Fruit fly (Drosophila melanogaster): ENCODE measurements around the gene CG14313.

The CG14313 gene

dm6 chr3R:18226043-18226808 lies 34.5 kb upstream of the CG14313 start, which contains the start of the genes CG7168 and Mdh2 (continued):
- TF ChIP-seq BtbVII (GFP tag; optimal IDR thresholded peaks at IDR 0.05) (no peak), CG34224 (GFP tag; IDR thresholded peaks at IDR 0.05; ENCODE audit: partially characterized antibody) (peak; percentile 79), HmgZ (tag; optimal IDR thresholded peaks at IDR 0.05) (peak; percentile 60), CG34376 (GFP tag; optimal IDR thresholded peaks at IDR 0.05) (peak; percentile 12), nmo (GFP tag; optimal IDR thresholded peaks at IDR 0.05) (peak; percentile 47), pros (GFP tag; optimal IDR thresholded peaks at IDR 0.05) (no peak), CG15514 (GFP tag; optimal IDR thresholded peaks at IDR 0.05) (peak; percentile 43), CG9797 (GFP tag; optimal IDR thresholded peaks at IDR 0.05) (peak; percentile 30), run (tag; optimal IDR thresholded peaks at IDR 0.05) (no peak), CG3847 (GFP tag; IDR thresholded peaks at IDR 0.05) (no peak), Sox102F (GFP tag; optimal IDR thresholded peaks at IDR 0.05) (no peak), grau (tag; optimal IDR thresholded peaks at IDR 0.05) (peak; percentile 1), nerfin-1 (tag; optimal IDR thresholded peaks at IDR 0.05) (peak; percentile 18), CG10147 (GFP tag; optimal IDR thresholded peaks at IDR 0.05) (no peak), CG11504 (tag; optimal IDR thresholded peaks at IDR 0.05) (peak; percentile 2), CG30020 (tag; optimal IDR thresholded peaks at IDR 0.05) (peak; percentile 31), sc (optimal IDR thresholded peaks at IDR 0.05) (no peak), sc (GFP tag; optimal IDR thresholded peaks at IDR 0.05) (no peak), CG4360 (GFP tag; IDR thresholded peaks at IDR 0.05) (peak; percentile 92), org-1 (GFP tag; optimal IDR thresholded peaks at IDR 0.05) (no peak), CG18619 (GFP tag; optimal IDR thresholded peaks at IDR 0.05) (no peak), peb (GFP tag; IDR thresholded peaks at IDR 0.05) (no peak), cg (GFP tag; optimal IDR thresholded peaks at IDR 0.05) (no peak), CG11560 (tag; IDR thresholded peaks at IDR 0.05) (peak; percentile 80; the same call in 2 of the 3 replicates), tap (tag; optimal IDR thresholded peaks at IDR 0.05) (no peak), lab (GFP tag; optimal IDR thresholded peaks at IDR 0.05) (peak; percentile 40), HLH54F (GFP tag; optimal IDR thresholded peaks at IDR 0.05) (no peak), bcd (GFP tag; optimal IDR thresholded peaks at IDR 0.05) (peak; percentile 16), CG17829 (tag; optimal IDR thresholded peaks at IDR 0.05) (peak; percentile 31), mld (GFP tag; IDR thresholded peaks at IDR 0.05; ENCODE audit: partially characterized antibody) (peak; percentile 73; the same call in 2 of the 3 replicates), vvl (GFP tag; IDR thresholded peaks at IDR 0.05) (0 out of 2 replicates have a peak, but pooled peaks have one; percentile 43), ap (GFP tag; IDR thresholded peaks at IDR 0.05) (no peak), YL-1 (GFP tag; optimal IDR thresholded peaks at IDR 0.05) (peak; percentile 0), ato (GFP tag; IDR thresholded peaks at IDR 0.05; ENCODE audit: partially characterized antibody) (peak; percentile 91), CG6791 (GFP tag; IDR thresholded peaks at IDR 0.05; ENCODE audit: partially characterized antibody) (peak; percentile 86), CkIIα-i1 (GFP tag; IDR thresholded peaks at IDR 0.05) (no peak), Fer1 (GFP tag; optimal IDR thresholded peaks at IDR 0.05) (peak; percentile 3), cwo (GFP tag; optimal IDR thresholded peaks at IDR 0.05) (no peak), Pdp1 (GFP tag; optimal IDR thresholded peaks at IDR 0.05) (peak in 1 of 2 experiments; percentile 96), corto (GFP tag; optimal IDR thresholded peaks at IDR 0.05) (no peak), CG12659 (GFP tag; optimal IDR thresholded peaks at IDR 0.05) (peak; percentile 77), Sry-δ (GFP tag; optimal IDR thresholded peaks at IDR 0.05) (peak; percentile 83), tin (GFP tag; optimal IDR thresholded peaks at IDR 0.05) (peak; percentile 4), vnd (GFP tag; IDR thresholded peaks at IDR 0.05; ENCODE audit: partially characterized antibody) (peak; percentile 81), CG14667 (GFP tag; IDR thresholded peaks at IDR 0.05) (no peak), CG42726 (GFP tag; IDR thresholded peaks at IDR 0.05; ENCODE audit: partially characterized antibody) (peak; percentile 79)
